Fruit fly (Drosophila melanogaster) whole organism, embryonic: Measurements from ENCODE around the gene blanks.

Experiments
- Adf1 ChIP-seq: fragments of 200-800 bp; sonication (Bioruptor generic); IDR thresholded peaks from 2 replicates; pipeline ENCODE4 v1.3.6; 2022; ENCODE audit warnings: missing biosample characterization, missing genetic modification characterization
- Blimp-1 ChIP-seq: fragments of 200-800 bp; sonication (Bioruptor generic); optimal IDR thresholded peaks from 3 replicates; lab custom pipeline; 2018; ENCODE audit warnings: missing biosample characterization, missing genetic modification characterization, mild to moderate bottlenecking, moderate library complexity, missing genetic modification reagents
- CG10267 ChIP-seq: fragments of 200-800 bp; sonication (Bioruptor generic); optimal IDR thresholded peaks from 2 replicates; lab custom pipeline; 2018; ENCODE audit warnings: missing biosample characterization, mild to moderate bottlenecking, missing genetic modification characterization, moderate library complexity
- CG10979 ChIP-seq: fragments of 200-800 bp; sonication (Bioruptor generic); optimal IDR thresholded peaks from 2 replicates; lab custom pipeline; 2018; ENCODE audit warnings: missing biosample characterization, mild to moderate bottlenecking, missing genetic modification characterization, moderate library complexity
- CG12391 ChIP-seq: fragments of 200-800 bp; sonication (Bioruptor generic); optimal IDR thresholded peaks from 3 replicates; lab custom pipeline; 2018; ENCODE audit warnings: missing biosample characterization, mild to moderate bottlenecking, missing genetic modification characterization, moderate library complexity
- CG13123 ChIP-seq: fragments of 200-800 bp; sonication (Bioruptor generic); optimal IDR thresholded peaks from 2 replicates; lab custom pipeline; 2016; ENCODE audit warnings: missing biosample characterization, missing genetic modification characterization
- CG13287 ChIP-seq: fragments of 200-800 bp; sonication (Bioruptor generic); IDR thresholded peaks from 2 replicates; pipeline ENCODE4 v1.3.6; 2022; ENCODE audit warnings: missing biosample characterization, missing genetic modification characterization; ENCODE audit not compliant: partially characterized antibody
- CG13775 ChIP-seq: fragments of 200-800 bp; sonication (Bioruptor generic); optimal IDR thresholded peaks from 3 replicates; lab custom pipeline; 2017; ENCODE audit warnings: missing biosample characterization, mild to moderate bottlenecking, missing genetic modification characterization
- CG14050 ChIP-seq: fragments of 200-800 bp; sonication (Bioruptor generic); IDR thresholded peaks from 3 replicates; pipeline ENCODE4 v1.3.6; 2022; ENCODE audit warnings: missing biosample characterization, missing genetic modification characterization
- CG16779 ChIP-seq: fragments of 200-800 bp; sonication (Bioruptor generic); IDR thresholded peaks from 2 replicates; pipeline ENCODE4 v1.3.6; 2022; ENCODE audit warnings: missing biosample characterization, missing genetic modification characterization
- CG17328 ChIP-seq: fragments of 200-800 bp; sonication (Bioruptor generic); IDR thresholded peaks from 2 replicates; pipeline ENCODE4 v1.3.6; 2022; ENCODE audit warnings: missing biosample characterization, missing genetic modification characterization
- CG17568 ChIP-seq: fragments of 200-800 bp; sonication (Bioruptor generic); optimal IDR thresholded peaks from 2 replicates; lab custom pipeline; 2018; ENCODE audit warnings: missing biosample characterization, mild to moderate bottlenecking, missing genetic modification characterization, moderate library complexity
- CG2116 ChIP-seq: fragments of 200-800 bp; sonication (Bioruptor generic); optimal IDR thresholded peaks from 3 replicates; lab custom pipeline; 2018; ENCODE audit warnings: missing biosample characterization, mild to moderate bottlenecking, missing genetic modification characterization
- CG2120 ChIP-seq: fragments of 200-800 bp; sonication (Bioruptor generic); optimal IDR thresholded peaks from 3 replicates; lab custom pipeline; 2016; ENCODE audit warnings: missing biosample characterization, missing genetic modification characterization
- CG2678 ChIP-seq: fragments of 200-800 bp; sonication (Bioruptor generic); optimal IDR thresholded peaks from 3 replicates; lab custom pipeline; 2019; ENCODE audit warnings: missing biosample characterization, mild to moderate bottlenecking, missing genetic modification characterization, moderate library complexity
- CG30403 ChIP-seq: fragments of 200-800 bp; sonication (Bioruptor generic); optimal IDR thresholded peaks from 3 replicates; lab custom pipeline; 2016; ENCODE audit warnings: missing biosample characterization, missing genetic modification characterization
- CG4617 ChIP-seq: fragments of 200-800 bp; sonication (Bioruptor generic); optimal IDR thresholded peaks from 3 replicates; lab custom pipeline; 2016; ENCODE audit warnings: missing biosample characterization, missing genetic modification characterization, borderline replicate concordance
- CG4730 ChIP-seq: fragments of 200-800 bp; sonication (Bioruptor generic); IDR thresholded peaks from 2 replicates; pipeline ENCODE4 v1.3.6; 2022; ENCODE audit warnings: missing biosample characterization, missing genetic modification characterization
- CG6683 ChIP-seq: fragments of 200-800 bp; sonication (Bioruptor generic); optimal IDR thresholded peaks from 2 replicates; lab custom pipeline; 2017; ENCODE audit warnings: missing biosample characterization, mild to moderate bottlenecking, missing genetic modification characterization, missing genetic modification reagents
- CG6791 ChIP-seq: fragments of 200-800 bp; sonication (Bioruptor generic); IDR thresholded peaks from 3 replicates; pipeline ENCODE4 v1.3.6; 2022; ENCODE audit warnings: missing biosample characterization, missing genetic modification characterization; ENCODE audit not compliant: partially characterized antibody
- CG7271 ChIP-seq: fragments of 200-800 bp; sonication (Bioruptor generic); optimal IDR thresholded peaks from 2 replicates; lab custom pipeline; 2018; ENCODE audit warnings: missing biosample characterization, mild to moderate bottlenecking, missing genetic modification characterization, moderate library complexity
- CG7357 ChIP-seq: fragments of 200-800 bp; sonication (Bioruptor generic); IDR thresholded peaks from 3 replicates; pipeline ENCODE4 v1.3.6; 2022; ENCODE audit warnings: missing biosample characterization, missing genetic modification characterization
- CG7963 ChIP-seq: fragments of 200-800 bp; sonication (Bioruptor generic); IDR thresholded peaks from 3 replicates; pipeline ENCODE4 v1.3.6; 2022; ENCODE audit warnings: missing biosample characterization, missing genetic modification characterization; ENCODE audit not compliant: partially characterized antibody
- CG8388 ChIP-seq: fragments of 200-800 bp; sonication (Bioruptor generic); optimal IDR thresholded peaks from 2 replicates; lab custom pipeline; 2019; ENCODE audit warnings: missing biosample characterization, mild to moderate bottlenecking, missing genetic modification characterization, moderate library complexity
- CG8944 ChIP-seq: fragments of 200-800 bp; sonication (Bioruptor generic); optimal IDR thresholded peaks from 3 replicates; lab custom pipeline; 2016; ENCODE audit warnings: missing biosample characterization, missing genetic modification characterization
- CG9817 ChIP-seq: fragments of 200-800 bp; sonication (Bioruptor generic); optimal IDR thresholded peaks from 2 replicates; lab custom pipeline; 2018; ENCODE audit warnings: missing biosample characterization, mild to moderate bottlenecking, missing genetic modification characterization, moderate library complexity
- CG9876 ChIP-seq: fragments of 200-800 bp; sonication (Bioruptor generic); optimal IDR thresholded peaks from 2 replicates; lab custom pipeline; 2016; ENCODE audit warnings: missing biosample characterization, missing genetic modification characterization
- D ChIP-seq, 2 experiments: fragments of 200-800 bp in 1 of 2; fragments of >200 bp in 1 of 2; sonication (Bioruptor generic) in 1 of 2; optimal IDR thresholded peaks; 2 replicates in 1 of 2; 3 replicates in 1 of 2; lab custom pipeline; 2017; ENCODE audit warnings: mild to moderate bottlenecking in 1 of 2, missing biosample characterization in 1 of 2, missing genetic modification characterization in 1 of 2, missing genetic modification reagents in 1 of 2
- Dad ChIP-seq: fragments of 200-800 bp; sonication (Bioruptor generic); optimal IDR thresholded peaks from 3 replicates; lab custom pipeline; 2016; ENCODE audit warnings: missing biosample characterization, missing genetic modification characterization
- Gsc ChIP-seq: fragments of 200-800 bp; sonication (Bioruptor generic); IDR thresholded peaks from 2 replicates; pipeline ENCODE4 v1.3.6; 2022; ENCODE audit warnings: missing biosample characterization, missing genetic modification characterization
- Gug ChIP-seq: fragments of 200-800 bp; sonication (Bioruptor generic); IDR thresholded peaks from 4 replicates; pipeline ENCODE4 v1.3.6; 2022; ENCODE audit warnings: missing biosample characterization, missing genetic modification characterization
- Mad ChIP-seq: fragments of 200-800 bp; sonication (Bioruptor generic); optimal IDR thresholded peaks from 2 replicates; lab custom pipeline; 2016; ENCODE audit warnings: missing biosample characterization, missing genetic modification characterization
- Mrtf ChIP-seq: fragments of 200-800 bp; sonication (Bioruptor generic); IDR thresholded peaks from 3 replicates; pipeline ENCODE4 v1.3.6; 2022; ENCODE audit warnings: missing biosample characterization, missing genetic modification characterization
- Myb ChIP-seq: fragments of 200-800 bp; sonication (Bioruptor generic); optimal IDR thresholded peaks from 2 replicates; lab custom pipeline; 2016; ENCODE audit warnings: missing biosample characterization, missing genetic modification characterization
- ac ChIP-seq: fragments of 200-800 bp; sonication (Bioruptor generic); optimal IDR thresholded peaks from 3 replicates; lab custom pipeline; 2017; ENCODE audit warnings: missing biosample characterization, mild to moderate bottlenecking, missing genetic modification characterization
- bab2 ChIP-seq: fragments of 200-800 bp; sonication (Bioruptor generic); optimal IDR thresholded peaks from 2 replicates; lab custom pipeline; 2016; ENCODE audit warnings: missing biosample characterization, missing genetic modification characterization
- bigmax ChIP-seq: fragments of 200-800 bp; sonication (Bioruptor generic); optimal IDR thresholded peaks from 2 replicates; lab custom pipeline; 2018; ENCODE audit warnings: missing biosample characterization, mild to moderate bottlenecking, missing genetic modification characterization
- ems ChIP-seq: fragments of 200-800 bp; sonication (Bioruptor generic); optimal IDR thresholded peaks from 3 replicates; lab custom pipeline; 2016; ENCODE audit warnings: missing biosample characterization, missing genetic modification characterization
- exex ChIP-seq: fragments of 200-800 bp; sonication (Bioruptor generic); optimal IDR thresholded peaks from 4 replicates; lab custom pipeline; 2018; ENCODE audit warnings: missing biosample characterization, mild to moderate bottlenecking, missing genetic modification characterization, moderate library complexity
- gcm ChIP-seq: fragments of 200-800 bp; sonication (Bioruptor generic); optimal IDR thresholded peaks from 2 replicates; lab custom pipeline; 2019; ENCODE audit warnings: missing biosample characterization, mild to moderate bottlenecking, missing genetic modification characterization, moderate library complexity
- mld ChIP-seq: fragments of 200-800 bp; sonication (Bioruptor generic); IDR thresholded peaks from 3 replicates; pipeline ENCODE4 v1.3.6; 2022; ENCODE audit warnings: missing biosample characterization, missing genetic modification characterization; ENCODE audit not compliant: partially characterized antibody
- onecut ChIP-seq: fragments of 200-800 bp; sonication (Bioruptor generic); IDR thresholded peaks from 2 replicates; pipeline ENCODE4 v1.3.6; 2022; ENCODE audit warnings: missing biosample characterization, missing genetic modification characterization
- otp ChIP-seq: fragments of 200-800 bp; sonication (Bioruptor generic); IDR thresholded peaks from 3 replicates; pipeline ENCODE4, ENCODE4 v1.3.6; 2022; ENCODE audit warnings: missing biosample characterization, missing genetic modification characterization
- pnt ChIP-seq: fragments of 200-800 bp; sonication (Bioruptor generic); optimal IDR thresholded peaks from 3 replicates; lab custom pipeline; 2016; ENCODE audit warnings: missing biosample characterization, missing genetic modification characterization
- pum ChIP-seq: fragments of 200-800 bp; sonication (Bioruptor generic); optimal IDR thresholded peaks from 2 replicates; lab custom pipeline; 2016; ENCODE audit warnings: missing biosample characterization, missing genetic modification characterization
- trh ChIP-seq: fragments of 200-800 bp; sonication (Bioruptor generic); optimal IDR thresholded peaks from 2 replicates; lab custom pipeline; 2016; ENCODE audit warnings: missing biosample characterization, missing genetic modification characterization
- vnd ChIP-seq: fragments of 200-800 bp; sonication (Bioruptor generic); IDR thresholded peaks from 3 replicates; pipeline ENCODE4 v1.3.6; 2022; ENCODE audit warnings: missing biosample characterization, missing genetic modification characterization; ENCODE audit not compliant: partially characterized antibody
- zfh2 ChIP-seq: fragments of 200-800 bp; sonication (Bioruptor generic); optimal IDR thresholded peaks from 2 replicates; lab custom pipeline; 2016; ENCODE audit warnings: missing biosample characterization, missing genetic modification characterization

blanks gene

dm6 chr3L:5511959-5512358 lies 13.2 kb upstream of the blanks start (continued):
- TF ChIP-seq CG12391 = peak; percentile 85
- peak; percentile 65 for TF ChIP-seq Myb
- TF ChIP-seq CG7963 (GFP tag; lab: Robert Waterston, UW) = no peak
- peak; percentile 53 for TF ChIP-seq Adf1 (GFP tag; lab: Robert Waterston, UW)
- TF ChIP-seq Gsc (GFP tag; lab: Robert Waterston, UW) = no peak
- peak; percentile 75 for TF ChIP-seq CG13123 (GFP tag; lab: Kevin White, UChicago)
- peak; percentile 59 for TF ChIP-seq CG8944 (GFP tag; lab: Kevin White, UChicago)
- TF ChIP-seq zfh2 (GFP tag; lab: Kevin White, UChicago) = peak; percentile 76
- peak; percentile 82 for TF ChIP-seq CG7271
- peak; percentile 49 for TF ChIP-seq CG4617 (GFP tag; lab: Kevin White, UChicago)
- peak; percentile 89 for TF ChIP-seq CG13775 (GFP tag; lab: Kevin White, UChicago)
- TF ChIP-seq CG2678 = peak; percentile 75
- TF ChIP-seq CG16779 (GFP tag; lab: Robert Waterston, UW) = peak; percentile 51; the same call in 1 of the 2 replicates
- TF ChIP-seq Mrtf (GFP tag; lab: Robert Waterston, UW) = peak; percentile 60; the same call in 2 of the 3 replicates
- TF ChIP-seq Dad (GFP tag; lab: Kevin White, UChicago) = peak; percentile 87
- peak; percentile 83 for TF ChIP-seq CG17328 (GFP tag; lab: Robert Waterston, UW)
- peak; percentile 81 for TF ChIP-seq ems
- TF ChIP-seq Blimp-1 = peak; percentile 100
- no peak for TF ChIP-seq mld
- peak; percentile 61 for TF ChIP-seq exex (tag; lab: Kevin White, UChicago)
- TF ChIP-seq Mad (GFP tag; lab: Kevin White, UChicago) = peak; percentile 83
- no peak for TF ChIP-seq Gug (GFP tag; lab: Robert Waterston, UW)
- peak; percentile 79 for TF ChIP-seq CG30403 (GFP tag; lab: Kevin White, UChicago)
- TF ChIP-seq CG9876 (GFP tag; lab: Kevin White, UChicago) = peak; percentile 90
- peak; percentile 71 for TF ChIP-seq bigmax (GFP tag; lab: Kevin White, UChicago)
- TF ChIP-seq CG10979 = no peak
- no peak for TF ChIP-seq gcm (GFP tag; lab: Kevin White, UChicago)
- TF ChIP-seq CG6683 (GFP tag; lab: Kevin White, UChicago) = peak; percentile 90
- TF ChIP-seq trh (GFP tag; lab: Kevin White, UChicago) = peak; percentile 81
- TF ChIP-seq CG17568 (GFP tag; lab: Kevin White, UChicago) = peak; percentile 89
- peak; percentile 81; the same call in 1 of the 2 replicates for TF ChIP-seq onecut (GFP tag; lab: Robert Waterston, UW)
- TF ChIP-seq otp = peak; percentile 93
- TF ChIP-seq CG9817 (tag; lab: Kevin White, UChicago) = peak; percentile 87
- TF ChIP-seq pnt (GFP tag; lab: Kevin White, UChicago) = peak; percentile 5
- no peak for TF ChIP-seq ac (GFP tag; lab: Kevin White, UChicago)
- TF ChIP-seq vnd (GFP tag; lab: Robert Waterston, UW) = no peak
- no peak for TF ChIP-seq CG6791 (GFP tag; lab: Robert Waterston, UW)
- peak; percentile 75; the same call in 2 of the 3 replicates for TF ChIP-seq CG14050
- TF ChIP-seq CG2120 (GFP tag; lab: Kevin White, UChicago) = peak; percentile 73
- TF ChIP-seq CG10267 (tag; lab: Kevin White, UChicago) = peak; percentile 64
- peak; percentile 61 for TF ChIP-seq CG4730
- no peak for TF ChIP-seq CG7357 (GFP tag; lab: Robert Waterston, UW)
- TF ChIP-seq bab2 = peak; percentile 62
- peak; percentile 81 for TF ChIP-seq CG2116 (GFP tag; lab: Kevin White, UChicago)
- TF ChIP-seq CG8388 (GFP tag; lab: Kevin White, UChicago) = peak; percentile 82
- no peak for TF ChIP-seq D (optimal IDR thresholded peaks at IDR 0.05; lab: Kevin White, UChicago)
- TF ChIP-seq D (GFP tag; optimal IDR thresholded peaks at IDR 0.05; lab: Kevin White, UChicago) = peak; percentile 65
- TF ChIP-seq CG13287 (GFP tag; lab: Robert Waterston, UW) = peak; percentile 78
- TF ChIP-seq pum (GFP tag; lab: Kevin White, UChicago) = peak; percentile 63
